Fruit fly (Drosophila melanogaster): Measurements from ENCODE around the gene SP1029.
A peak's percentile ranks its signal among the peaks of the same experiment; 100 is the strongest.

The SP1029 gene

dm6 chr3R:29207996-29208395 is 42.3 kb downstream of the SP1029 start:
- TF ChIP-seq CG14655 (GFP tag; optimal IDR thresholded peaks at IDR 0.05) (peak; percentile 90), Pif1B (GFP tag; optimal IDR thresholded peaks at IDR 0.05) (peak; percentile 86), Snoo (tag; optimal IDR thresholded peaks at IDR 0.05) (peak; percentile 38), CG15710 (tag; optimal IDR thresholded peaks at IDR 0.05) (peak; percentile 78), CG10348 (GFP tag; IDR thresholded peaks at IDR 0.05) (0 out of 2 replicates have a peak, but pooled peaks have one; percentile 38), fd96Ca (GFP tag; IDR thresholded peaks at IDR 0.05) (peak; percentile 86), D1 (tag; optimal IDR thresholded peaks at IDR 0.05) (peak; percentile 37), CG34367 (tag; optimal IDR thresholded peaks at IDR 0.05) (peak; percentile 81), CG13204 (GFP tag; optimal IDR thresholded peaks at IDR 0.05) (peak; percentile 53), CG9948 (tag; optimal IDR thresholded peaks at IDR 0.05) (peak; percentile 83), EcR (GFP tag; optimal IDR thresholded peaks at IDR 0.05) (no peak), rn (GFP tag; IDR thresholded peaks at IDR 0.05) (peak; percentile 81), Pif1A (GFP tag; optimal IDR thresholded peaks at IDR 0.05) (peak; percentile 88), CG32121 (GFP tag; IDR thresholded peaks at IDR 0.05) (peak; percentile 89), CG12605 (GFP tag; IDR thresholded peaks at IDR 0.05) (peak; percentile 87), CG4496 (GFP tag; IDR thresholded peaks at IDR 0.05) (peak; percentile 90), CG17806 (tag; optimal IDR thresholded peaks at IDR 0.05) (peak; percentile 84), CG8159 (tag; optimal IDR thresholded peaks at IDR 0.05) (peak; percentile 83), Ets98B (GFP tag; IDR thresholded peaks at IDR 0.05) (peak; percentile 93), CG8301 (tag; optimal IDR thresholded peaks at IDR 0.05) (peak; percentile 92), gl (tag; optimal IDR thresholded peaks at IDR 0.05) (peak; percentile 63)

DNA sequence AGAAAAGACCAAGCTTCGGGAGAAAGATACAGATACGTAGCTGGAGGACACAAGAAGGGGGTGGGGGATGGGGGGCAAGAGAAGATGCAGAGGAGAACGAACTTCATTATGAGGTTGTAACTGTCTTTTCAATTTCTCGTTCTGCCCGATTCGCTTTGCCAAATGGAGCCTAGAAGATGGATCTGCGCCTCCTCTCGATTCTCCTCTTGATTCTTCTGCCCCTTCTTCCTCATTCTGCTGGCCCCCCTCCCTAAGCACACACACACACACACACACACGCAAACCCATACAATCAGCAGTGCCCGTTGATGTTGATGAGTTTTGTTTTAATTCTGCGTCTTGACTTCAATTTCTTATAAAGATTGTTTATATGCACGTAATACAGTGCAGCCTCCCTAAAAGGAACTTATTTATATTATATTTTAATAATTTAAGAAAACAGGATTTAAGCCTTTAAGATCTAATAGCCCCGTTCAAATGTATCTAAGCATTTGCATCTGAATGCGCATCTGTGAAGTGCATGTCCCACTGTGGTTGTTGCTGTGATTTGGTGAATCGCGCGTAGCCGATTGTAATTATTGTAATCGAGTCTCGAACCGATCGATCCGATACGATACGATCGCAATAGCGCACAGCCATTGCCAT is 43.1 kb downstream of the SP1029 start:
- TF ChIP-seq CG9948 (tag; optimal IDR thresholded peaks at IDR 0.05) (peak; percentile 93), EcR (GFP tag; optimal IDR thresholded peaks at IDR 0.05) (peak; percentile 80), CG12605 (GFP tag; IDR thresholded peaks at IDR 0.05) (peak; percentile 85), CG32121 (GFP tag; IDR thresholded peaks at IDR 0.05) (peak; percentile 84), fd96Ca (GFP tag; IDR thresholded peaks at IDR 0.05) (peak; percentile 92), CG34367 (tag; optimal IDR thresholded peaks at IDR 0.05) (peak; percentile 89), Pif1A (GFP tag; optimal IDR thresholded peaks at IDR 0.05) (peak; percentile 84), CG14655 (GFP tag; optimal IDR thresholded peaks at IDR 0.05) (peak; percentile 95), Ets98B (GFP tag; IDR thresholded peaks at IDR 0.05) (peak; percentile 92), gl (tag; optimal IDR thresholded peaks at IDR 0.05) (peak; percentile 77), Snoo (tag; optimal IDR thresholded peaks at IDR 0.05) (peak; percentile 88), CG13204 (GFP tag; optimal IDR thresholded peaks at IDR 0.05) (peak; percentile 88), CG15710 (tag; optimal IDR thresholded peaks at IDR 0.05) (peak; percentile 94), CG17806 (tag; optimal IDR thresholded peaks at IDR 0.05) (peak; percentile 94), CG8301 (tag; optimal IDR thresholded peaks at IDR 0.05) (peak; percentile 91), D1 (tag; optimal IDR thresholded peaks at IDR 0.05) (peak; percentile 54), CG10348 (GFP tag; IDR thresholded peaks at IDR 0.05) (peak; percentile 52; the same call in 1 of the 2 replicates), CG8159 (tag; optimal IDR thresholded peaks at IDR 0.05) (peak; percentile 93), Pif1B (GFP tag; optimal IDR thresholded peaks at IDR 0.05) (peak; percentile 87), rn (GFP tag; IDR thresholded peaks at IDR 0.05) (peak; percentile 72), CG4496 (GFP tag; IDR thresholded peaks at IDR 0.05) (peak; percentile 95)

DNA sequence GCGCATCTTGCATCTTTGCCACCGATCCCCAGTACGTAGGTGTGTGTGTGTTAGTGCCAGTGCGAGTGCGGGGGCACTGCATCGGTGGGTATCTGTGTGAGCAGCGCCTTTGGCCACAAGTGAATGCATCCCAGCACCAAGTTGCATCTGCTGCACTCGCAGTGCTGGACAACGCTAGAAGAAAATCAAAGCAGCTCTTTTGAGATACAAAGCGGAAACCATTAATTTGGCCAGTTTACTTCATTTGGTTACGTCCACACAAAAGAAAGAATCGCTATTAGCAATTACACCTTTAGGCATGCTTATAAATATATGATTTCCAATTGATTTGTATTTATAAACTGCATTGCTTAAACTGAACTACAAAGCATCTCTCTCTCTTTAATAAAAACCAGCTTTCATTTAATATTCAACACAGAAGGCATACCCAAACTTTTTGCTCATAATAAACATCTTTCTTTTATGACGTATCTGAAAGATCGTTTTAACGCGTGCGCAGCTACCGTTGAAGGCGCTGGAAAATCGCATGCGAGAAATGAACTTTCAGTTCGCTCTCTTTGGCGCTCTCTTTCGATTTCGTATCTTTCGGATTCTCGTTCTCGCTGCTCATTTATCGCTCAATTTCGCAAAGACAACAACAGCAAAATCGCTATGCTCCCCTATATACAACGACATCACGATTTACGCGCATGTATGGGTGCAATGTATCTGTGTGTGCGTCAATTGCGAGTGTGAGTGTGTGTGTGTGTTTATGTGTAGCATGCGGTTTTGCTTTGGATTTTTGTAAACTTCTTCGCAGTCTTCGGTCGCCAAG is 43.8 kb downstream of the SP1029 start:
- TF ChIP-seq CG14655 (GFP tag; optimal IDR thresholded peaks at IDR 0.05) (peak; percentile 33), gl (tag; optimal IDR thresholded peaks at IDR 0.05) (no peak), CG17806 (tag; optimal IDR thresholded peaks at IDR 0.05) (peak; percentile 19), CG8301 (tag; optimal IDR thresholded peaks at IDR 0.05) (peak; percentile 3), CG10348 (GFP tag; IDR thresholded peaks at IDR 0.05) (no peak), Pif1B (GFP tag; optimal IDR thresholded peaks at IDR 0.05) (no peak), CG8159 (tag; optimal IDR thresholded peaks at IDR 0.05) (peak; percentile 10), CG9948 (tag; optimal IDR thresholded peaks at IDR 0.05) (peak; percentile 15), fd96Ca (GFP tag; IDR thresholded peaks at IDR 0.05) (0 out of 3 replicates have a peak, but pooled peaks have one; percentile 6)

DNA sequence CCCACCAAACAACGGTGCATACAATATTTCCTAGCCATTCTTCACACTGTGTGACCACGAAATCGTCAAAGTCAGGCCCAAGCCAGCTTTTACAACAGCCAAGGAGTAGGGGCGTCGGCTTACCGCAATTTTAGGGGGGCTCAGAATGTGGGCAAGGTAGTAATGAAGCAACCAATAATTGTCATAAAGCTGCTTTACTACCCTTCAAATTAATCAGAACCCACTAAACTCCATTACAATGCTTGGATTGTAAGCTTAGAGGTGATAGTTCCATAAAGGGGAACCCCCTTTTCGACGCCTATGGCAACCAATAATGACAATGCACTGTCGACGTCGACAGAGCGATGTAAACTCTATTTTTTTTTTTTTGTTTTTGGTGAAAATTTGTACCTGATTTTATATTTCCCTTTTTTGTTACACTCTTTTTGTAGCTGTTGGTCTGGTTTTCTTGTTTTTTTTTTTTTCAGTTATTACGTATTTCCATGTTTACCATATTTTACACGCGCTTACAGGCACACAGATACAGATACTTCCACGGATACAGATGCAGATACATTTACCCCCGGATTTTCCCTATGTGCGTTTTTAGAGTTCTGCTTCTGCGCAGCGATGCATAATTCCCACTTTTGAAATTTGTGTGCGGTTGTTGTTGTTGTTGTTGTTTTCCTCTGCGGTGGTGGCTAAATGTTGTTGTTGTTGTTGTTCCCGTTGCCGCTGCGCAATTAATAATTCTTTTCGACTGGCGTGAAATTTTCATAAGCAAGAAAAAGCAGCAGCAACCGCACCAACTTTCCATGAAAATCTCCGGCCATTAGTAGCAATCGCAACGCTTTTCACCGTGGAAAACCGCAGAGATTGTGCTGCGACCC is 45.4 kb downstream of the SP1029 start:
- peak; percentile 70; the same call in 2 of the 3 replicates for TF ChIP-seq fd96Ca (GFP tag; IDR thresholded peaks at IDR 0.05)
- no peak for TF ChIP-seq CG13204 (GFP tag; optimal IDR thresholded peaks at IDR 0.05)
- peak; percentile 67 for TF ChIP-seq Ets98B (GFP tag; IDR thresholded peaks at IDR 0.05)
- TF ChIP-seq CG34367 (tag; optimal IDR thresholded peaks at IDR 0.05), result peak; percentile 37
- TF ChIP-seq CG9948 (tag; optimal IDR thresholded peaks at IDR 0.05), result peak; percentile 37
- peak; percentile 51; the same call in 1 of the 2 replicates for TF ChIP-seq CG10348 (GFP tag; IDR thresholded peaks at IDR 0.05)
- TF ChIP-seq gl (tag; optimal IDR thresholded peaks at IDR 0.05), result no peak
- TF ChIP-seq CG32121 (GFP tag; IDR thresholded peaks at IDR 0.05), result peak; percentile 72; the same call in 1 of the 2 replicates
- no peak for TF ChIP-seq CG12605 (GFP tag; IDR thresholded peaks at IDR 0.05)
- TF ChIP-seq CG14655 (GFP tag; optimal IDR thresholded peaks at IDR 0.05), result peak; percentile 67
- TF ChIP-seq CG15710 (tag; optimal IDR thresholded peaks at IDR 0.05), result peak; percentile 41
- TF ChIP-seq rn (GFP tag; IDR thresholded peaks at IDR 0.05), result 0 out of 2 replicates have a peak, but pooled peaks have one; percentile 30
- no peak for TF ChIP-seq Snoo (tag; optimal IDR thresholded peaks at IDR 0.05)
- peak; percentile 54 for TF ChIP-seq Pif1A (GFP tag; optimal IDR thresholded peaks at IDR 0.05)
- TF ChIP-seq CG8301 (tag; optimal IDR thresholded peaks at IDR 0.05), result peak; percentile 56
- TF ChIP-seq CG8159 (tag; optimal IDR thresholded peaks at IDR 0.05), result peak; percentile 44
- TF ChIP-seq CG17806 (tag; optimal IDR thresholded peaks at IDR 0.05), result peak; percentile 43
- TF ChIP-seq D1 (tag; optimal IDR thresholded peaks at IDR 0.05), result no peak
- no peak for TF ChIP-seq EcR (GFP tag; optimal IDR thresholded peaks at IDR 0.05)
- TF ChIP-seq CG4496 (GFP tag; IDR thresholded peaks at IDR 0.05), result peak; percentile 63; the same call in 2 of the 3 replicates
- peak; percentile 55 for TF ChIP-seq Pif1B (GFP tag; optimal IDR thresholded peaks at IDR 0.05)
